Worm (Caenorhabditis elegans) whole organism, L1 larva: Measurements from ENCODE around the gene bca-2.

Experiments used
- aly-2 ChIP-seq: fragments of 150-350 bp; optimal IDR thresholded peaks from 2 replicates; lab custom pipeline; 2014; ENCODE audit warnings: missing biosample characterization, missing genetic modification characterization
- ama-1 ChIP-seq: fragments of 150-350 bp; optimal IDR thresholded peaks from 2 replicates; lab custom pipeline; 2014
- elt-2 ChIP-seq: sonication (generic microtip); optimal IDR thresholded peaks from 2 replicates; lab custom pipeline; 2016; ENCODE audit warnings: missing genetic modification characterization, mild to moderate bottlenecking, inconsistent platforms, missing compliant biosample characterization, missing genetic modification reagents
- nhr-11 ChIP-seq: fragments of 150-350 bp; optimal IDR thresholded peaks from 2 replicates; lab custom pipeline; 2014; ENCODE audit warnings: missing biosample characterization, missing genetic modification characterization
- nhr-12 ChIP-seq: sonication (generic microtip); optimal IDR thresholded peaks from 2 replicates; lab custom pipeline; 2017; ENCODE audit warnings: missing biosample characterization, missing genetic modification characterization
- sptf-1 ChIP-seq: fragments of 150-350 bp; optimal IDR thresholded peaks from 2 replicates; lab custom pipeline; 2014; ENCODE audit warnings: missing biosample characterization, missing genetic modification characterization
- swsn-7 ChIP-seq: sonication (generic microtip); optimal IDR thresholded peaks from 2 replicates; lab custom pipeline; 2016; ENCODE audit warnings: missing genetic modification characterization, missing compliant biosample characterization
- xbp-1 ChIP-seq: sonication (generic microtip); optimal IDR thresholded peaks from 2 replicates; lab custom pipeline; 2016; ENCODE audit warnings: missing genetic modification characterization, missing compliant biosample characterization

DNA sequence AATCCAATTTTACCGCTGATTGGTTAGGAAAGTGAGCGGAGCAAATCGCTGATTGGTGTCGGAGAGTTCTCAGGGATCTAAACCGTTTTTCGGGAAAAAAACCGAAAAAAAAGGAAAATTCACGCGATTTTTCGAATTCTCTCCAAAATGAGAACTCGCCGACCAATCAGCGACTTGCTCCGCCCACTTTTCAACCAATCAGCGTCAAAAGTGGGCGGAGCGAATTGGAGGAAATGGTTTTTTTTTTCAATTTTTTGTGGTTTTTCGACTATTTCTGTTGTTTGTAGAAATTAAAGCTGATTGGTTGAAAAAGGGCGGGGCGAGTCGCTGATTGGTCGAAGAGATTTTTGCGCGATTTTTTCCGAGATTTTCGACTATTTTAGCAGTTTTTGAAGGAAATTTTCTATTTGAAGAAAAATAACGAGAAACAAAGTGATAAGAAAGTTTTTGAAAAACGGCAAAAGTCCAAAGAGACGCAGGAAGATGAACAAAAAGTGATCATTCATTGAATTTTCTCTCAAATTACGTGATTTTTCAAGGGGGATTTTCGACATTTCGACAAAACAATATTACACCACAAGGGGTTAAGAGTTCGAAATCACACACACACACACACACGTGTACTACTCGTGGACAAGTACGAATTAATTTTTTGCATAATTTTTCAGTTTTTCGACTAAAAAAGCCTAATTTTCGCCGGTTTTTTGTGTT is 735 bp upstream of the bca-2 start:
- TF ChIP-seq ama-1 (lab: Kevin White, UChicago): no peak
- no peak for TF ChIP-seq nhr-11 (tag; lab: Kevin White, UChicago)
- TF ChIP-seq xbp-1 (tag; lab: Kevin White, UChicago): no peak
- TF ChIP-seq nhr-12 (tag; lab: Kevin White, UChicago): no peak
- no peak for TF ChIP-seq elt-2 (tag; lab: Kevin White, UChicago)
- no peak for TF ChIP-seq swsn-7 (tag; lab: Kevin White, UChicago)
- no peak for TF ChIP-seq sptf-1
- TF ChIP-seq aly-2 (tag; lab: Kevin White, UChicago): no peak
